Fruit fly (Drosophila melanogaster): Measurements from ENCODE around the gene CG14210.

CG14210 gene

DNA sequence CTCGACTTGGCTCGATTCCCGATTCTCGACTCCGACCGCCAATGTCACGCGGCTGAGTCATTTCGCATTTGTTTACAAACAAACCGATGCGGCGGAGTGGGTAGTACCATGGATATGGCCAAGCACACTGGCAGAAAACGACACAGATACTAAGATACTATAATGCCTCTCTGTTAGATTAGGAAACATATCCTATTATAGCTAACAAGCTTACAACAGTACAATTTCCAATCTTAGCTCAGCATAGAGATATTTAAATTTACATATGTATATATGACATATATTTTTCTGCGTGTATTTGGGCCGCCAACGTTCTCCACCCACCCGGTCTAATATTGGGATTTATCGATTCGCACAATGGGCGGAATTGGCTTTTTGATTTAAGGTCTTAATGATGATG is 12.0 kb upstream of the CG14210 start (continued):
- no peak for TF ChIP-seq oc (tag; optimal IDR thresholded peaks at IDR 0.05)
- peak; percentile 7 for TF ChIP-seq CG7271 (tag; optimal IDR thresholded peaks at IDR 0.05)
- no peak for TF ChIP-seq yki (optimal IDR thresholded peaks at IDR 0.05)
- no peak for TF ChIP-seq CG4282 (GFP tag; optimal IDR thresholded peaks at IDR 0.05)
- TF ChIP-seq CG5245 (GFP tag; optimal IDR thresholded peaks at IDR 0.05): peak; percentile 59
- peak; percentile 60 for TF ChIP-seq chn (GFP tag; optimal IDR thresholded peaks at IDR 0.05)
- no peak for TF ChIP-seq prd (optimal IDR thresholded peaks at IDR 0.05)
- peak; percentile 87 for TF ChIP-seq prd (GFP tag; IDR thresholded peaks at IDR 0.05)
- TF ChIP-seq Max (GFP tag; optimal IDR thresholded peaks at IDR 0.05): peak; percentile 52
- TF ChIP-seq Hr3 (GFP tag; optimal IDR thresholded peaks at IDR 0.05): peak; percentile 64
- 0 out of 2 replicates have a peak, but pooled peaks have one; percentile 38 for TF ChIP-seq cas (GFP tag; IDR thresholded peaks at IDR 0.05)
- TF ChIP-seq nerfin-1 (tag; optimal IDR thresholded peaks at IDR 0.05): peak; percentile 23
- no peak for TF ChIP-seq HmgD (GFP tag; optimal IDR thresholded peaks at IDR 0.05)
- TF ChIP-seq Bgb (GFP tag; IDR thresholded peaks at IDR 0.05; ENCODE audit: partially characterized antibody): no peak
- TF ChIP-seq CG32772 (GFP tag; IDR thresholded peaks at IDR 0.05): peak; percentile 66; the same call in 1 of the 2 replicates
- peak; percentile 65; the same call in 2 of the 3 replicates for TF ChIP-seq CG11695 (GFP tag; IDR thresholded peaks at IDR 0.05)
- no peak for TF ChIP-seq psq (GFP tag; optimal IDR thresholded peaks at IDR 0.05)
- no peak for TF ChIP-seq tna (GFP tag; IDR thresholded peaks at IDR 0.05; ENCODE audit: partially characterized antibody)
- no peak for TF ChIP-seq ac (GFP tag; optimal IDR thresholded peaks at IDR 0.05)
- peak; percentile 69 for TF ChIP-seq phol (tag; optimal IDR thresholded peaks at IDR 0.05)
- TF ChIP-seq CG15696 (tag; optimal IDR thresholded peaks at IDR 0.05): peak; percentile 25
- TF ChIP-seq Lpt (GFP tag; optimal IDR thresholded peaks at IDR 0.05): no peak
- TF ChIP-seq fu2 (GFP tag; optimal IDR thresholded peaks at IDR 0.05): peak; percentile 26
- peak; percentile 26 for TF ChIP-seq CG18011 (GFP tag; optimal IDR thresholded peaks at IDR 0.05)
- TF ChIP-seq Dll (GFP tag; IDR thresholded peaks at IDR 0.05; ENCODE audit: partially characterized antibody): no peak
- TF ChIP-seq NK7.1 (GFP tag; optimal IDR thresholded peaks at IDR 0.05): no peak
- no peak for TF ChIP-seq cg (GFP tag; optimal IDR thresholded peaks at IDR 0.05)
- peak; percentile 25 for TF ChIP-seq sd (tag; optimal IDR thresholded peaks at IDR 0.05)
- peak; percentile 20 for TF ChIP-seq Ets97D (GFP tag; optimal IDR thresholded peaks at IDR 0.05)
- peak; percentile 81 for TF ChIP-seq CG18599 (GFP tag; optimal IDR thresholded peaks at IDR 0.05)
- TF ChIP-seq stwl (tag; optimal IDR thresholded peaks at IDR 0.05): no peak
- peak; percentile 92 for TF ChIP-seq sens (GFP tag)
- peak in 1 of 2 experiments; percentile 55 for TF ChIP-seq Eip74EF (GFP tag; optimal IDR thresholded peaks at IDR 0.05)
- peak; percentile 77 for TF ChIP-seq chm (GFP tag; IDR thresholded peaks at IDR 0.05)
- TF ChIP-seq cad (GFP tag; optimal IDR thresholded peaks at IDR 0.05): no peak
- TF ChIP-seq gcm (GFP tag; optimal IDR thresholded peaks at IDR 0.05): peak; percentile 43
- peak; percentile 36; the same call in 1 of the 2 replicates for TF ChIP-seq dimm (GFP tag; IDR thresholded peaks at IDR 0.05)
- TF ChIP-seq Sin3A (optimal IDR thresholded peaks at IDR 0.05): no peak
- TF ChIP-seq CG33213 (GFP tag; optimal IDR thresholded peaks at IDR 0.05): no peak
- peak; percentile 51 for TF ChIP-seq Dip3 (GFP tag; optimal IDR thresholded peaks at IDR 0.05)
- TF ChIP-seq CG3995 (GFP tag; optimal IDR thresholded peaks at IDR 0.05): peak; percentile 6
- TF ChIP-seq Rfx (GFP tag; IDR thresholded peaks at IDR 0.05): peak; percentile 93
- TF ChIP-seq gce (GFP tag; IDR thresholded peaks at IDR 0.05): peak; percentile 60; the same call in 1 of the 3 replicates
- TF ChIP-seq CG1603 (tag; optimal IDR thresholded peaks at IDR 0.05): peak; percentile 79
- peak; percentile 87 for TF ChIP-seq slbo (GFP tag; IDR thresholded peaks at IDR 0.05)
- peak; percentile 44 for TF ChIP-seq zfh2 (GFP tag; optimal IDR thresholded peaks at IDR 0.05)
- no peak for TF ChIP-seq fd102C (GFP tag; optimal IDR thresholded peaks at IDR 0.05)
- peak; percentile 19 for TF ChIP-seq Myb (GFP tag; optimal IDR thresholded peaks at IDR 0.05)
- TF ChIP-seq CG10462 (GFP tag; optimal IDR thresholded peaks at IDR 0.05): peak; percentile 24
- TF ChIP-seq CG18262 (tag; optimal IDR thresholded peaks at IDR 0.05): peak; percentile 65
- peak; percentile 94 for TF ChIP-seq Ets65A (GFP tag)
- TF ChIP-seq amos (GFP tag; IDR thresholded peaks at IDR 0.05; ENCODE audit: partially characterized antibody): no peak

Data from whole organism, embryonic.